Fruit fly (Drosophila melanogaster) whole organism, adult: Measurements from ENCODE around the gene Grip75.

ENCODE experiments used
- CG11617 ChIP-seq: fragments of 200-800 bp; sonication (Bioruptor generic); optimal IDR thresholded peaks from 2 replicates; lab custom pipeline; 2017; ENCODE audit warnings: mild to moderate bottlenecking, missing biosample characterization, missing genetic modification reagents, missing genetic modification characterization
- CG12768 ChIP-seq: fragments of 200-800 bp; sonication (Bioruptor generic); optimal IDR thresholded peaks from 2 replicates; lab custom pipeline; 2017; ENCODE audit warnings: missing biosample characterization, missing genetic modification characterization, mild to moderate bottlenecking, moderate library complexity, missing genetic modification reagents
- CG14711 ChIP-seq: fragments of 200-800 bp; sonication (Bioruptor generic); optimal IDR thresholded peaks from 2 replicates; lab custom pipeline; 2018; ENCODE audit warnings: missing biosample characterization, mild to moderate bottlenecking, missing genetic modification characterization, moderate library complexity
- CG33017 ChIP-seq: fragments of 200-800 bp; sonication (Bioruptor generic); optimal IDR thresholded peaks from 2 replicates; lab custom pipeline; 2018; ENCODE audit warnings: missing biosample characterization, mild to moderate bottlenecking, missing genetic modification characterization, moderate library complexity
- CG5204 ChIP-seq: fragments of 200-800 bp; sonication (Bioruptor generic); optimal IDR thresholded peaks from 2 replicates; lab custom pipeline; 2016; ENCODE audit warnings: missing biosample characterization, missing genetic modification characterization
- CG7045 ChIP-seq: fragments of 200-800 bp; sonication (Bioruptor generic); optimal IDR thresholded peaks from 2 replicates; lab custom pipeline; 2017; ENCODE audit warnings: missing biosample characterization, mild to moderate bottlenecking, missing genetic modification characterization
- CG7101 ChIP-seq: fragments of 200-800 bp; sonication (Bioruptor generic); optimal IDR thresholded peaks from 2 replicates; lab custom pipeline; 2018; ENCODE audit warnings: missing biosample characterization, mild to moderate bottlenecking, missing genetic modification characterization, moderate library complexity
- Crg-1 ChIP-seq: fragments of 200-800 bp; sonication (Bioruptor generic); optimal IDR thresholded peaks from 2 replicates; lab custom pipeline; 2016; ENCODE audit warnings: missing biosample characterization, missing genetic modification characterization
- Hr96 ChIP-seq: fragments of 200-800 bp; sonication (Bioruptor generic); optimal IDR thresholded peaks from 2 replicates; lab custom pipeline; 2016; ENCODE audit warnings: missing biosample characterization, missing genetic modification characterization
- cic ChIP-seq: fragments of 200-800 bp; sonication (Bioruptor generic); optimal IDR thresholded peaks from 2 replicates; lab custom pipeline; 2017; ENCODE audit warnings: missing biosample characterization, mild to moderate bottlenecking, missing genetic modification characterization, moderate library complexity
- cnc ChIP-seq, 2 experiments: fragments of >200 bp; optimal IDR thresholded peaks; 2 replicates each; lab custom pipeline; 2017
- pad ChIP-seq: fragments of 200-800 bp; sonication (Bioruptor generic); optimal IDR thresholded peaks from 3 replicates; lab custom pipeline; 2017; ENCODE audit warnings: missing biosample characterization, missing genetic modification characterization, mild to moderate bottlenecking, moderate library complexity, missing genetic modification reagents
- tj ChIP-seq: fragments of 200-800 bp; sonication (Bioruptor generic); optimal IDR thresholded peaks from 3 replicates; lab custom pipeline; 2017; ENCODE audit warnings: missing biosample characterization, mild to moderate bottlenecking, missing genetic modification characterization, moderate library complexity
- toe ChIP-seq: fragments of 200-800 bp; sonication (Bioruptor generic); optimal IDR thresholded peaks from 2 replicates; lab custom pipeline; 2016; ENCODE audit warnings: missing biosample characterization, missing genetic modification characterization

- TF ChIP-seq CG14711 (tag; lab: Kevin White, UChicago) (no peak), Hr96 (GFP tag; lab: Kevin White, UChicago) (no peak), cic (GFP tag; lab: Kevin White, UChicago) (no peak), toe (GFP tag; lab: Kevin White, UChicago) (no peak), CG5204 (no peak), CG12768 (GFP tag; lab: Kevin White, UChicago) (no peak), CG7045 (no peak), tj (GFP tag; lab: Kevin White, UChicago) (no peak), pad (GFP tag; lab: Kevin White, UChicago) (no peak), Crg-1 (GFP tag; lab: Kevin White, UChicago) (no peak), CG11617 (GFP tag; lab: Kevin White, UChicago) (no peak), CG7101 (tag; lab: Kevin White, UChicago) (no peak), CG33017 (tag; lab: Kevin White, UChicago) (no peak), cnc (optimal IDR thresholded peaks at IDR 0.05; lab: Kevin White, UChicago) (no peak)
Observed at dm6 chr2L:10483073-10483472, at the start of gene Grip75.
